Fruit fly (Drosophila melanogaster) whole organism, embryonic: Measurements from ENCODE around the gene CG10481.
A peak's percentile ranks its signal among the peaks of the same experiment; 100 is the strongest.

Experiments used
- BtbVII ChIP-seq: fragments of 200-800 bp; sonication (Bioruptor generic); optimal IDR thresholded peaks from 3 replicates; lab custom pipeline; 2017; ENCODE audit warnings: missing biosample characterization, mild to moderate bottlenecking, missing genetic modification characterization
- CG10209 ChIP-seq: fragments of 200-800 bp; sonication (Bioruptor generic); optimal IDR thresholded peaks from 3 replicates; lab custom pipeline; 2017; ENCODE audit warnings: missing biosample characterization, mild to moderate bottlenecking, missing genetic modification characterization, missing genetic modification reagents
- CG10274 ChIP-seq: fragments of 200-800 bp; sonication (Bioruptor generic); optimal IDR thresholded peaks from 3 replicates; lab custom pipeline; 2017; ENCODE audit warnings: missing biosample characterization, mild to moderate bottlenecking, missing genetic modification characterization
- CG10366 ChIP-seq: fragments of 200-800 bp; sonication (Bioruptor generic); IDR thresholded peaks from 2 replicates; pipeline ENCODE4 v1.3.6; 2022; ENCODE audit warnings: missing biosample characterization, missing genetic modification characterization
- CG10565 ChIP-seq: fragments of 200-800 bp; sonication (Bioruptor generic); optimal IDR thresholded peaks from 3 replicates; lab custom pipeline; 2016; ENCODE audit warnings: missing biosample characterization, mild to moderate bottlenecking, missing genetic modification characterization
- CG11093 ChIP-seq: fragments of 200-800 bp; sonication (Bioruptor generic); IDR thresholded peaks from 3 replicates; pipeline ENCODE4 v1.3.6; 2022; ENCODE audit warnings: missing biosample characterization, missing genetic modification characterization
- CG12659 ChIP-seq: fragments of 200-800 bp; sonication (Bioruptor generic); optimal IDR thresholded peaks from 3 replicates; lab custom pipeline; 2017; ENCODE audit warnings: mild to moderate bottlenecking, missing biosample characterization, missing genetic modification reagents, missing genetic modification characterization
- CG13296 ChIP-seq: fragments of 200-800 bp; sonication (Bioruptor generic); optimal IDR thresholded peaks from 3 replicates; lab custom pipeline; 2018; ENCODE audit warnings: missing biosample characterization, mild to moderate bottlenecking, missing genetic modification characterization
- CG15269 ChIP-seq: fragments of 200-800 bp; sonication (Bioruptor generic); optimal IDR thresholded peaks from 2 replicates; lab custom pipeline; 2018; ENCODE audit warnings: missing biosample characterization, mild to moderate bottlenecking, missing genetic modification characterization, moderate library complexity
- CG2678 ChIP-seq: fragments of 200-800 bp; sonication (Bioruptor generic); optimal IDR thresholded peaks from 3 replicates; lab custom pipeline; 2019; ENCODE audit warnings: missing biosample characterization, mild to moderate bottlenecking, missing genetic modification characterization, moderate library complexity
- CG2875 ChIP-seq: fragments of 200-800 bp; sonication (Bioruptor generic); optimal IDR thresholded peaks from 2 replicates; lab custom pipeline; 2017; ENCODE audit warnings: missing biosample characterization, mild to moderate bottlenecking, missing genetic modification characterization, missing genetic modification reagents
- CG3407 ChIP-seq: fragments of 200-800 bp; sonication (Bioruptor generic); optimal IDR thresholded peaks from 2 replicates; lab custom pipeline; 2018; ENCODE audit warnings: missing biosample characterization, mild to moderate bottlenecking, missing genetic modification characterization
- CG34376 ChIP-seq: fragments of 200-800 bp; sonication (Bioruptor generic); optimal IDR thresholded peaks from 2 replicates; lab custom pipeline; 2018; ENCODE audit warnings: missing biosample characterization, mild to moderate bottlenecking, missing genetic modification characterization
- CG7357 ChIP-seq: fragments of 200-800 bp; sonication (Bioruptor generic); IDR thresholded peaks from 3 replicates; pipeline ENCODE4 v1.3.6; 2022; ENCODE audit warnings: missing biosample characterization, missing genetic modification characterization
- CG7928 ChIP-seq: fragments of 200-800 bp; sonication (Bioruptor generic); optimal IDR thresholded peaks from 2 replicates; lab custom pipeline; 2017; ENCODE audit warnings: missing biosample characterization, mild to moderate bottlenecking, missing genetic modification characterization
- CG8944 ChIP-seq: fragments of 200-800 bp; sonication (Bioruptor generic); optimal IDR thresholded peaks from 3 replicates; lab custom pipeline; 2016; ENCODE audit warnings: missing biosample characterization, missing genetic modification characterization
- Camta ChIP-seq: fragments of 200-800 bp; sonication (Bioruptor generic); optimal IDR thresholded peaks from 2 replicates; lab custom pipeline; 2016; ENCODE audit warnings: missing biosample characterization, missing genetic modification characterization
- Chrac-16 ChIP-seq: fragments of 200-800 bp; sonication (Bioruptor generic); optimal IDR thresholded peaks from 3 replicates; lab custom pipeline; 2016; ENCODE audit warnings: missing biosample characterization, missing genetic modification characterization
- Dek ChIP-seq: fragments of 200-800 bp; sonication (Bioruptor generic); optimal IDR thresholded peaks from 3 replicates; lab custom pipeline; 2019; ENCODE audit warnings: missing biosample characterization, mild to moderate bottlenecking, missing genetic modification characterization, moderate library complexity
- Dip2 ChIP-seq: fragments of 200-800 bp; sonication (Bioruptor generic); IDR thresholded peaks from 2 replicates; pipeline ENCODE4 v1.3.6; 2022; ENCODE audit warnings: missing biosample characterization, missing genetic modification characterization
- E2f1 ChIP-seq: fragments of 200-800 bp; sonication (Bioruptor generic); IDR thresholded peaks from 2 replicates; pipeline ENCODE4 v1.3.6; 2022; ENCODE audit warnings: missing biosample characterization, missing genetic modification characterization
- HLH4C ChIP-seq: fragments of 200-800 bp; sonication (Bioruptor generic); IDR thresholded peaks from 3 replicates; pipeline ENCODE4 v1.3.6; 2022; ENCODE audit warnings: missing biosample characterization, missing genetic modification characterization; ENCODE audit not compliant: partially characterized antibody
- Lhr ChIP-seq: fragments of 200-800 bp; sonication (Bioruptor generic); optimal IDR thresholded peaks from 3 replicates; lab custom pipeline; 2017; ENCODE audit warnings: mild to moderate bottlenecking, missing biosample characterization, missing genetic modification reagents, missing genetic modification characterization
- Lim3 ChIP-seq: fragments of 200-800 bp; sonication (Bioruptor generic); IDR thresholded peaks from 2 replicates; pipeline ENCODE4 v1.3.6; 2022; ENCODE audit warnings: missing biosample characterization, missing genetic modification characterization
- Lpt ChIP-seq: fragments of >200 bp; optimal IDR thresholded peaks from 2 replicates; lab custom pipeline; 2018; ENCODE audit warnings: missing biosample characterization, missing genetic modification characterization
- MBD-R2 ChIP-seq: fragments of 200-800 bp; sonication (Bioruptor generic); IDR thresholded peaks from 2 replicates; pipeline ENCODE4 v1.3.6; 2022; ENCODE audit warnings: missing biosample characterization, missing genetic modification characterization
- Max ChIP-seq: fragments of 200-800 bp; sonication (Bioruptor generic); optimal IDR thresholded peaks from 2 replicates; lab custom pipeline; 2016; ENCODE audit warnings: missing biosample characterization, mild to moderate bottlenecking, missing genetic modification characterization
- Mes4 ChIP-seq: fragments of 200-800 bp; sonication (Bioruptor generic); optimal IDR thresholded peaks from 2 replicates; lab custom pipeline; 2016; ENCODE audit warnings: missing biosample characterization, missing genetic modification characterization
- Spps ChIP-seq: fragments of 200-800 bp; sonication (Bioruptor generic); optimal IDR thresholded peaks from 2 replicates; lab custom pipeline; 2018; ENCODE audit warnings: missing biosample characterization, mild to moderate bottlenecking, missing genetic modification characterization
- TFAM ChIP-seq: fragments of 200-800 bp; sonication (Bioruptor generic); optimal IDR thresholded peaks from 2 replicates; lab custom pipeline; 2017; ENCODE audit warnings: missing biosample characterization, missing genetic modification characterization, inconsistent platforms
- Taf1 ChIP-seq: fragments of 200-800 bp; sonication (Bioruptor generic); IDR thresholded peaks from 2 replicates; pipeline ENCODE4 v1.3.6; 2022; ENCODE audit warnings: missing biosample characterization, missing genetic modification characterization
- ap ChIP-seq: fragments of 200-800 bp; sonication (Bioruptor generic); IDR thresholded peaks from 2 replicates; pipeline ENCODE4 v1.3.6; 2022; ENCODE audit warnings: missing biosample characterization, missing genetic modification characterization
- cato ChIP-seq: fragments of 200-800 bp; sonication (Bioruptor generic); optimal IDR thresholded peaks from 2 replicates; lab custom pipeline; 2016; ENCODE audit warnings: missing biosample characterization, missing genetic modification characterization, borderline replicate concordance
- chif ChIP-seq, 2 experiments: fragments of 200-800 bp; sonication (Bioruptor generic); optimal IDR thresholded peaks; 3 replicates each; lab custom pipeline; 2016; ENCODE audit warnings: missing biosample characterization in 2 of 2, missing genetic modification characterization in 2 of 2
- croc ChIP-seq: fragments of 200-800 bp; sonication (Bioruptor generic); conservative IDR thresholded peaks from 3 replicates; pipeline ENCODE4 v1.3.6; 2022; ENCODE audit warnings: missing biosample characterization, missing genetic modification characterization
- da ChIP-seq: fragments of 200-800 bp; sonication (Bioruptor generic); optimal IDR thresholded peaks from 2 replicates; lab custom pipeline; 2016; ENCODE audit warnings: missing biosample characterization, missing genetic modification characterization
- fd3F ChIP-seq: fragments of 200-800 bp; sonication (Bioruptor generic); optimal IDR thresholded peaks from 2 replicates; lab custom pipeline; 2018; ENCODE audit warnings: missing biosample characterization, mild to moderate bottlenecking, missing genetic modification characterization, moderate library complexity
- gsb ChIP-seq: fragments of 200-800 bp; sonication (Bioruptor generic); IDR thresholded peaks from 2 replicates; pipeline ENCODE4 v1.3.6; 2022; ENCODE audit warnings: missing biosample characterization, missing genetic modification characterization
- hb ChIP-seq: fragments of 200-800 bp; sonication (Bioruptor generic); IDR thresholded peaks from 3 replicates; pipeline ENCODE4 v1.3.6; 2022; ENCODE audit warnings: missing biosample characterization, missing genetic modification characterization; ENCODE audit not compliant: partially characterized antibody
- hbn ChIP-seq: fragments of 200-800 bp; sonication (Bioruptor generic); IDR thresholded peaks from 2 replicates; pipeline ENCODE4 v1.3.6; 2022; ENCODE audit warnings: missing biosample characterization, missing genetic modification characterization; ENCODE audit not compliant: partially characterized antibody
- jumu ChIP-seq: fragments of 200-800 bp; sonication (Bioruptor generic); optimal IDR thresholded peaks from 3 replicates; lab custom pipeline; 2016; ENCODE audit warnings: missing biosample characterization, missing genetic modification characterization
- klu ChIP-seq: fragments of 200-800 bp; sonication (Bioruptor generic); IDR thresholded peaks from 2 replicates; pipeline ENCODE4 v1.3.6; 2022; ENCODE audit warnings: missing biosample characterization, missing genetic modification characterization
- lola ChIP-seq, 3 experiments: fragments of >200 bp in 2 of 3; fragments of 200-800 bp in 1 of 3; sonication (Bioruptor generic) in 1 of 3; optimal IDR thresholded peaks; 2 replicates each; lab custom pipeline; 2017 to 2019; ENCODE audit warnings: missing biosample characterization in 3 of 3, missing genetic modification characterization in 3 of 3, mild to moderate bottlenecking in 1 of 3, moderate library complexity in 1 of 3
- nmo ChIP-seq: fragments of 200-800 bp; sonication (Bioruptor generic); optimal IDR thresholded peaks from 2 replicates; lab custom pipeline; 2018; ENCODE audit warnings: missing biosample characterization, mild to moderate bottlenecking, missing genetic modification characterization, moderate library complexity
- pb ChIP-seq: fragments of 200-800 bp; sonication (Bioruptor generic); optimal IDR thresholded peaks from 3 replicates; lab custom pipeline; 2016; ENCODE audit warnings: missing biosample characterization, missing genetic modification characterization
- prd ChIP-seq, 3 experiments: fragments of >200 bp in 2 of 3; fragments of 200-800 bp in 1 of 3; sonication (Bioruptor generic) in 1 of 3; optimal IDR thresholded peaks in 2 of 3; IDR thresholded peaks in 1 of 3; 2 replicates in 2 of 3; 3 replicates in 1 of 3; pipeline versions ENCODE4 v1.3.6 to Lab custom; 2017 to 2022; ENCODE audit warnings: missing biosample characterization in 1 of 3, missing genetic modification characterization in 1 of 3
- stc ChIP-seq: fragments of 200-800 bp; sonication (Bioruptor generic); IDR thresholded peaks from 2 replicates; pipeline ENCODE4 v1.3.6; 2022; ENCODE audit warnings: missing biosample characterization, missing genetic modification characterization
- trh ChIP-seq: fragments of 200-800 bp; sonication (Bioruptor generic); optimal IDR thresholded peaks from 2 replicates; lab custom pipeline; 2016; ENCODE audit warnings: missing biosample characterization, missing genetic modification characterization
- vfl ChIP-seq: fragments of 200-800 bp; sonication (Bioruptor generic); optimal IDR thresholded peaks from 2 replicates; lab custom pipeline; 2016; ENCODE audit warnings: missing biosample characterization, missing genetic modification characterization
- wor ChIP-seq: fragments of 200-800 bp; sonication (Bioruptor generic); IDR thresholded peaks from 2 replicates; pipeline ENCODE4 v1.3.6; 2022; ENCODE audit warnings: missing biosample characterization, missing genetic modification characterization

The CG10481 gene

DNA sequence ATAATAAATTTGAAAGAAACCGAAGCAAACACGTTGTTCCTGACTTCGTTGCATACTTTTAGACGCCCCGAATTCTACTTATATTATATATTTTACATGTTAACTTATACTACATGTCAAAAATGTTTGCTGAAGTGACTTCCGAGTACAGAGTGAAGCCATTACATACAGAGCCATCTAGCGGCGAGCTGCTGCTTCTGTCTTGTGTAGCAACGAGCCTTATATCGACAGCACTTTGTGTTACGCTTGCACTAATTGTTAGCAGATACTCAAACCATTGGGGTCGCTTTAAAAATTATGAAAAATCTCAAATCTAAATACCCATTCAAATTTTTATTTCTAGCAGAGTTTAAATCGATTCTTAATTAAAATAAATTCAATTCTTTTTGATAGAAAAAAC is 4.9 kb downstream of the CG10481 start (continued):
- TF ChIP-seq hb (GFP tag; lab: Robert Waterston, UW), result no peak
- TF ChIP-seq CG13296 (GFP tag; lab: Kevin White, UChicago), result no peak
- peak; percentile 28 for TF ChIP-seq da (GFP tag; lab: Kevin White, UChicago)
- no peak for TF ChIP-seq wor (GFP tag; lab: Robert Waterston, UW)
- TF ChIP-seq Taf1 (GFP tag; lab: Robert Waterston, UW), result no peak
- peak; percentile 7 for TF ChIP-seq CG3407 (GFP tag; lab: Kevin White, UChicago)
- peak; percentile 63 for TF ChIP-seq Camta (GFP tag; lab: Kevin White, UChicago)
- TF ChIP-seq CG2678 (tag; lab: Kevin White, UChicago), result peak; percentile 45
- TF ChIP-seq CG7357 (GFP tag; lab: Robert Waterston, UW), result no peak
- TF ChIP-seq CG10209, result peak; percentile 60
- peak; percentile 24; the same call in 1 of the 2 replicates for TF ChIP-seq klu (GFP tag; lab: Robert Waterston, UW)
- no peak for TF ChIP-seq CG7928
- TF ChIP-seq Spps (tag; lab: Kevin White, UChicago), result peak; percentile 35
- 0 out of 3 replicates have a peak, but pooled peaks have one; percentile 45 for TF ChIP-seq CG11093 (GFP tag; lab: Robert Waterston, UW)
- peak in 1 of 2 experiments; percentile 76 for TF ChIP-seq prd (optimal IDR thresholded peaks at IDR 0.05; lab: Kevin White, UChicago)
- peak; percentile 76 for TF ChIP-seq prd (GFP tag; IDR thresholded peaks at IDR 0.05; lab: Robert Waterston, UW)
- TF ChIP-seq CG15269 (tag; lab: Kevin White, UChicago), result peak; percentile 57
- TF ChIP-seq TFAM (GFP tag; lab: Kevin White, UChicago), result no peak
- TF ChIP-seq hbn (GFP tag; lab: Robert Waterston, UW), result no peak
- TF ChIP-seq Lhr (GFP tag; lab: Kevin White, UChicago), result peak; percentile 96
- TF ChIP-seq CG34376 (GFP tag; lab: Kevin White, UChicago), result peak; percentile 17
- TF ChIP-seq CG10565 (GFP tag; lab: Kevin White, UChicago), result no peak
- TF ChIP-seq cato (GFP tag; lab: Kevin White, UChicago), result no peak
- peak; percentile 62 for TF ChIP-seq CG12659 (GFP tag; lab: Kevin White, UChicago)
- peak; percentile 49; the same call in 1 of the 2 replicates for TF ChIP-seq stc
- TF ChIP-seq lola (GFP tag; optimal IDR thresholded peaks at IDR 0.05; lab: Kevin White, UChicago), result peak in 1 of 3 experiments; percentile 36
- TF ChIP-seq vfl (GFP tag; lab: Kevin White, UChicago), result peak; percentile 62
- no peak for TF ChIP-seq gsb (GFP tag; lab: Robert Waterston, UW)
- peak; percentile 58 for TF ChIP-seq CG2875
- peak; percentile 78 for TF ChIP-seq Lpt
- TF ChIP-seq Dek (tag; lab: Kevin White, UChicago), result peak; percentile 80
- TF ChIP-seq BtbVII (GFP tag; lab: Kevin White, UChicago), result peak; percentile 8
- peak; percentile 5 for TF ChIP-seq trh
- TF ChIP-seq CG10274 (GFP tag; lab: Kevin White, UChicago), result peak; percentile 28
- TF ChIP-seq Dip2, result no peak
- TF ChIP-seq nmo, result peak; percentile 64
- peak; percentile 61; the same call in 1 of the 2 replicates for TF ChIP-seq E2f1 (GFP tag; lab: Robert Waterston, UW)
- TF ChIP-seq chif (GFP tag; optimal IDR thresholded peaks at IDR 0.05; lab: Kevin White, UChicago), result peak; percentile 50 to 86
- no peak for TF ChIP-seq HLH4C (GFP tag; lab: Robert Waterston, UW)
- TF ChIP-seq croc, result peak; percentile 13; the same call in 1 of the 3 replicates
- peak; percentile 54 for TF ChIP-seq CG8944 (GFP tag; lab: Kevin White, UChicago)
- peak; percentile 58 for TF ChIP-seq CG10366 (GFP tag; lab: Robert Waterston, UW)
- TF ChIP-seq MBD-R2, result peak; percentile 37; the same call in 1 of the 2 replicates
- TF ChIP-seq Max (GFP tag; lab: Kevin White, UChicago), result peak; percentile 45
- peak; percentile 37 for TF ChIP-seq pb (GFP tag; lab: Kevin White, UChicago)
- TF ChIP-seq Lim3 (GFP tag; lab: Robert Waterston, UW), result no peak
- TF ChIP-seq Mes4, result peak; percentile 24
- TF ChIP-seq Chrac-16 (GFP tag; lab: Kevin White, UChicago), result peak; percentile 65
- peak; percentile 44 for TF ChIP-seq fd3F (GFP tag; lab: Kevin White, UChicago)
- TF ChIP-seq ap (GFP tag; lab: Robert Waterston, UW), result no peak; the same call in 1 of the 2 replicates
- TF ChIP-seq jumu, result peak; percentile 71
